Worm (Caenorhabditis elegans): ENCODE results near the gene F56A8.4.

Gene F56A8.4

ce11 chrIII:13268856-13269255 lies 5.8 kb downstream of the F56A8.4 start, which contains the start of gene cpf-2 (continued):
- no peak for TF ChIP-seq Y56A3A.18 (GFP tag; IDR thresholded peaks at IDR 0.05)
- peak; percentile 55 for TF ChIP-seq ZK185.1 (tag; optimal IDR thresholded peaks at IDR 0.05; ENCODE audit: poor library complexity, severe bottlenecking)
- TF ChIP-seq let-526 (GFP tag; IDR thresholded peaks at IDR 0.05), result 0 out of 2 replicates have a peak, but pooled peaks have one; percentile 10
- no peak for TF ChIP-seq snpc-1.1 (tag; optimal IDR thresholded peaks at IDR 0.05; ENCODE audit: insufficient read depth)
- TF ChIP-seq sea-2 (GFP tag; IDR thresholded peaks at IDR 0.05), result no peak
- TF ChIP-seq Y53F4B.3 (GFP tag; IDR thresholded peaks at IDR 0.05), result no peak
- TF ChIP-seq him-1 (tag; optimal IDR thresholded peaks at IDR 0.05), result peak; percentile 84
- no peak for TF ChIP-seq efl-1 (GFP tag; optimal IDR thresholded peaks at IDR 0.05)
- TF ChIP-seq snpc-4 (GFP tag; optimal IDR thresholded peaks at IDR 0.05), result no peak
- TF ChIP-seq snpc-4 (tag; optimal IDR thresholded peaks at IDR 0.05), result peak in 2 of 4 experiments; percentile 15 to 22
- TF ChIP-seq lin-54 (GFP tag; optimal IDR thresholded peaks at IDR 0.05), result peak; percentile 66
- no peak for TF ChIP-seq ama-1 (optimal IDR thresholded peaks at IDR 0.05)
- peak in 1 of 2 experiments; percentile 34 for TF ChIP-seq ama-1 (GFP tag; optimal IDR thresholded peaks at IDR 0.05)
- no peak for TF ChIP-seq ztf-22 (GFP tag; optimal IDR thresholded peaks at IDR 0.05)
- TF ChIP-seq unc-62 (GFP tag; optimal IDR thresholded peaks at IDR 0.05), result no peak
- no peak for TF ChIP-seq bed-2 (GFP tag; IDR thresholded peaks at IDR 0.05)
- no peak for TF ChIP-seq zim-3 (tag; optimal IDR thresholded peaks at IDR 0.05)
- TF ChIP-seq Y95B8A.8 (GFP tag; IDR thresholded peaks at IDR 0.05), result no peak
- no peak for TF ChIP-seq ets-4 (GFP tag; optimal IDR thresholded peaks at IDR 0.05)
- no peak for TF ChIP-seq F57C9.4 (tag; optimal IDR thresholded peaks at IDR 0.05)
- no peak for TF ChIP-seq fkh-3 (tag; optimal IDR thresholded peaks at IDR 0.05)
- TF ChIP-seq bed-1 (GFP tag; IDR thresholded peaks at IDR 0.05), result no peak
- TF ChIP-seq madf-8 (GFP tag; conservative IDR thresholded peaks at IDR 0.05), result peak; percentile 31; the same call in 1 of the 2 replicates
- TF ChIP-seq mxl-1 (tag; optimal IDR thresholded peaks at IDR 0.05), result no peak
- peak; percentile 48 for TF ChIP-seq atf-7 (tag; optimal IDR thresholded peaks at IDR 0.05)
- TF ChIP-seq gei-17 (GFP tag; optimal IDR thresholded peaks at IDR 0.05), result no peak
- TF ChIP-seq lag-1 (GFP tag; IDR thresholded peaks at IDR 0.05), result no peak
- no peak for TF ChIP-seq B0261.1 (tag; optimal IDR thresholded peaks at IDR 0.05)
- peak; percentile 13 for TF ChIP-seq chd-7 (tag; optimal IDR thresholded peaks at IDR 0.05)
- peak; percentile 43 for TF ChIP-seq hmg-1.2 (GFP tag; IDR thresholded peaks at IDR 0.05)
- TF ChIP-seq F23B12.7 (tag; optimal IDR thresholded peaks at IDR 0.05; ENCODE audit: insufficient read depth), result no peak
- TF ChIP-seq akir-1 (GFP tag; optimal IDR thresholded peaks at IDR 0.05), result no peak
- TF ChIP-seq sptf-2 (GFP tag; optimal IDR thresholded peaks at IDR 0.05), result no peak
- TF ChIP-seq nhr-179 (tag; optimal IDR thresholded peaks at IDR 0.05), result no peak
- no peak for TF ChIP-seq sdz-38 (tag; optimal IDR thresholded peaks at IDR 0.05)
- TF ChIP-seq ztf-18 (tag; optimal IDR thresholded peaks at IDR 0.05), result no peak
- TF ChIP-seq ceh-27 (GFP tag; optimal IDR thresholded peaks at IDR 0.05), result peak; percentile 20
- TF ChIP-seq B0336.3 (GFP tag; IDR thresholded peaks at IDR 0.05), result peak; percentile 41; the same call in 1 of the 2 replicates
- TF ChIP-seq unc-130 (GFP tag; optimal IDR thresholded peaks at IDR 0.05), result peak; percentile 29
- no peak for TF ChIP-seq K12H6.12 (tag; optimal IDR thresholded peaks at IDR 0.05)
- no peak for TF ChIP-seq F10E7.11 (tag; optimal IDR thresholded peaks at IDR 0.05)
- TF ChIP-seq ztf-28 (GFP tag; IDR thresholded peaks at IDR 0.05), result no peak
- TF ChIP-seq madf-10 (tag; optimal IDR thresholded peaks at IDR 0.05), result peak; percentile 23
- no peak for TF ChIP-seq nhr-90 (tag; optimal IDR thresholded peaks at IDR 0.05)
- TF ChIP-seq hlh-26 (GFP tag; conservative IDR thresholded peaks at IDR 0.05), result no peak
- TF ChIP-seq ztf-6 (GFP tag; IDR thresholded peaks at IDR 0.05), result 0 out of 2 replicates have a peak, but pooled peaks have one; percentile 15
- TF ChIP-seq egl-44 (GFP tag; IDR thresholded peaks at IDR 0.05), result no peak
- TF ChIP-seq hmg-20 (GFP tag; IDR thresholded peaks at IDR 0.05), result no peak
- peak; percentile 30 for TF ChIP-seq lsl-1 (GFP tag; optimal IDR thresholded peaks at IDR 0.05)
- no peak for TF ChIP-seq die-1 (tag; optimal IDR thresholded peaks at IDR 0.05)
